Worm (Caenorhabditis elegans): ENCODE data around the gene pas-6.

pas-6 gene

DNA sequence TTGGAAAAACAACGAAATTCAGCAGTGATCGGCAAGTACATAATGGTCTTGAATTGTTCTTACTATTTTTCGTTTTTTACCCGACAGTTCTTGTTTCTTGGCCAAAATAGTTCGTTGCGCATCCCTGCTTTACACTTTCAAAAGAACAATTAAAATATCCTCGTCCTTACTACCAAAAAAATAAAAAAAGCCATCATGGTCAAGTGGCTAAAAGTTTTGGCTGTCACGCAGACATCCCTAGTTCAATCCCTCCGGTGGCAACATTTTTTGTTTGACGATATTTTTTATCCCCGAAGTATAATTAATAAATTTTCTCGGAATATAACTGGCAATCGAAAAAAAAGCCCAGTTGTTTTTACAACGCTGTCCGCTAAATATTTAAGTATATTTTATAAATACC, 7.7 kb upstream of the pas-6 start:
- TF ChIP-seq nhr-84 (tag; optimal IDR thresholded peaks at IDR 0.05) (no peak), ceh-8 (GFP tag; optimal IDR thresholded peaks at IDR 0.05) (no peak), unc-62 (GFP tag; optimal IDR thresholded peaks at IDR 0.05) (no peak), fkh-10 (GFP tag; optimal IDR thresholded peaks at IDR 0.05) (no peak), lsy-2 (tag; optimal IDR thresholded peaks at IDR 0.05) (no peak)

- TF ChIP-seq blmp-1 (tag; optimal IDR thresholded peaks at IDR 0.05) (no peak), unc-130 (tag; optimal IDR thresholded peaks at IDR 0.05) (no peak), nhr-19 (GFP tag; conservative IDR thresholded peaks at IDR 0.05) (no peak), fkh-8 (tag; optimal IDR thresholded peaks at IDR 0.05) (no peak), vab-15 (tag; optimal IDR thresholded peaks at IDR 0.05) (no peak), lin-15B (tag; optimal IDR thresholded peaks at IDR 0.05) (no peak), dpl-1 (GFP tag; optimal IDR thresholded peaks at IDR 0.05) (no peak), ceh-90 (tag; optimal IDR thresholded peaks at IDR 0.05) (no peak), hpl-2 (GFP tag; optimal IDR thresholded peaks at IDR 0.05) (no peak), nhr-20 (tag; optimal IDR thresholded peaks at IDR 0.05) (no peak), lin-35 (GFP tag; optimal IDR thresholded peaks at IDR 0.05) (no peak), mab-9 (GFP tag; IDR thresholded peaks at IDR 0.05) (no peak)
Measured at ce11 chrV:5587955-5588354, 3.8 kb upstream of the pas-6 start.

ce11 chrV:5587042-5587441, 2.9 kb upstream of the pas-6 start:
- TF ChIP-seq lsy-2 (tag; optimal IDR thresholded peaks at IDR 0.05), result peak in 1 of 2 experiments; percentile 55
- TF ChIP-seq sptf-1 (tag; optimal IDR thresholded peaks at IDR 0.05), result no peak
- TF ChIP-seq F16B12.6 (tag; optimal IDR thresholded peaks at IDR 0.05), result peak; percentile 35
- TF ChIP-seq egl-27 (tag; optimal IDR thresholded peaks at IDR 0.05), result no peak
- TF ChIP-seq C04F5.9 (tag; optimal IDR thresholded peaks at IDR 0.05), result no peak
- TF ChIP-seq sox-4 (tag; optimal IDR thresholded peaks at IDR 0.05), result no peak
- TF ChIP-seq tbx-2 (tag; optimal IDR thresholded peaks at IDR 0.05), result no peak
- no peak for TF ChIP-seq swsn-7 (tag; optimal IDR thresholded peaks at IDR 0.05)
- no peak for TF ChIP-seq efl-1 (optimal IDR thresholded peaks at IDR 0.05)
- peak in 1 of 2 experiments; percentile 65 for TF ChIP-seq efl-1 (GFP tag; optimal IDR thresholded peaks at IDR 0.05 in 1 of 2)
- TF ChIP-seq skn-1 (tag; optimal IDR thresholded peaks at IDR 0.05), result peak; percentile 48
- TF ChIP-seq lin-14 (GFP tag; optimal IDR thresholded peaks at IDR 0.05), result no peak
- TF ChIP-seq snu-23 (GFP tag; optimal IDR thresholded peaks at IDR 0.05), result no peak
- peak; percentile 22 for TF ChIP-seq rnt-1 (tag; optimal IDR thresholded peaks at IDR 0.05)
- TF ChIP-seq ceh-82 (tag; optimal IDR thresholded peaks at IDR 0.05), result peak in 1 of 3 experiments; percentile 8
- TF ChIP-seq snpc-4 (tag; optimal IDR thresholded peaks at IDR 0.05), result peak; percentile 95
- TF ChIP-seq nhr-76 (tag; optimal IDR thresholded peaks at IDR 0.05), result no peak
- 0 out of 2 replicates have a peak, but pooled peaks have one; percentile 11 for TF ChIP-seq nhr-19 (GFP tag; conservative IDR thresholded peaks at IDR 0.05)

- TF ChIP-seq swsn-7 (tag; optimal IDR thresholded peaks at IDR 0.05) (no peak), mep-1 (tag; optimal IDR thresholded peaks at IDR 0.05) (no peak), sox-4 (tag; optimal IDR thresholded peaks at IDR 0.05) (no peak), blmp-1 (tag; optimal IDR thresholded peaks at IDR 0.05) (peak; percentile 39), hlh-4 (tag; optimal IDR thresholded peaks at IDR 0.05) (no peak)
Measured at ce11 chrV:5584833-5585232, 690 bp upstream of the pas-6 start, which contains the start of gene CD4.11. TSS of gene CD4.11 (plus strand) at chrV:5585133.

- TF ChIP-seq elt-2 (tag; optimal IDR thresholded peaks at IDR 0.05) (no peak), sox-4 (tag; optimal IDR thresholded peaks at IDR 0.05) (no peak), irx-1 (tag; optimal IDR thresholded peaks at IDR 0.05) (no peak), blmp-1 (tag; optimal IDR thresholded peaks at IDR 0.05) (no peak), nhr-20 (tag; optimal IDR thresholded peaks at IDR 0.05) (no peak), lin-35 (GFP tag; optimal IDR thresholded peaks at IDR 0.05) (no peak), ceh-82 (tag; optimal IDR thresholded peaks at IDR 0.05) (no peak), ceh-63 (GFP tag; optimal IDR thresholded peaks at IDR 0.05) (no peak), grh-1 (GFP tag; IDR thresholded peaks at IDR 0.05) (no peak)
Measured at ce11 chrV:5582860-5583259, 1.3 kb downstream of the pas-6 start.
